Worm (Caenorhabditis elegans): ENCODE results near the gene fbxa-94.
A peak's percentile ranks its signal among the peaks of the same experiment; 100 is the strongest.

DNA sequence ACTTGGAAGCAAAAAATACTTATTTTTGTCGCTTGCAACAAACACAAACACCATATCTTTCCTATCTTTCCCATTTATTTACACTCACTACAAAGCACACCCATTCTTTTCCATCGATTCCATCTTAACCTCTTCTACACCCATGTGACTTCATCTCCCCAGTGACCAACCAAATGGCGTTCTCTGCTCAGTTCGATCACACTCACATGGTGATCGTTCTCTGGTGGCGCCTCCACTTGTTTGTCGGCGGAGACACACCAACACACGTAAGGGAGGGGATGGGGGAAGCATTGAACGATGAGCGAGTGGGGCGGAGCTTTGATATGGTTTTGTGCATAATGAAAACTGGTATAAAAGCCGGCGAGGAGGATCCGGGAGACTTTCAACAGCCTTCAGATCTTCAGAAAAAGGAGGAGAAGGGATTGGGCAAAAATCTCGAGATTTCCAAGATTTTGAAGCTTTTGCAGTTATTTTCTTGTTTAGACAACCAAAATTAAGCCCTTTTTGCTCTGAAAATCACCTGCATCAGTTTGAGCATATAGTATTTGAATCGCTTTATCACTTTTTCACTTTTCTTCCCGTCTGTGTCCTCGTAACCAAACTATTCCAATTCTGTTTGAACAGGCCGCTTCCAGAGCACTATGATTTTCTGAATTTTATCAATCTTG, 6.1 kb upstream of the fbxa-94 start:
- TF ChIP-seq pha-4 (tag; optimal IDR thresholded peaks at IDR 0.05) (no peak), ztf-3 (GFP tag; optimal IDR thresholded peaks at IDR 0.05) (no peak), dpl-1 (GFP tag; optimal IDR thresholded peaks at IDR 0.05) (no peak), hrde-1 (tag; optimal IDR thresholded peaks at IDR 0.05; ENCODE audit: borderline replicate concordance) (no peak), F22D6.2 (tag; optimal IDR thresholded peaks at IDR 0.05) (peak; percentile 68), somi-1 (GFP tag; optimal IDR thresholded peaks at IDR 0.05) (peak; percentile 77), tbx-9 (tag; optimal IDR thresholded peaks at IDR 0.05; ENCODE audit: borderline replicate concordance) (no peak), nhr-90 (tag; optimal IDR thresholded peaks at IDR 0.05) (no peak)
